Fruit fly (Drosophila melanogaster) ovary, adult (tissue): Measurements from ENCODE around the gene ND-B14.5AL.

Experiments
- CG17801 ChIP-seq: fragments of 200-800 bp; optimal IDR thresholded peaks from 2 replicates; lab custom pipeline; 2019; ENCODE audit warnings: missing biosample characterization, mild to moderate bottlenecking, missing genetic modification characterization, moderate library complexity; ENCODE audit not compliant: partially characterized antibody

ND-B14.5AL gene

DNA sequence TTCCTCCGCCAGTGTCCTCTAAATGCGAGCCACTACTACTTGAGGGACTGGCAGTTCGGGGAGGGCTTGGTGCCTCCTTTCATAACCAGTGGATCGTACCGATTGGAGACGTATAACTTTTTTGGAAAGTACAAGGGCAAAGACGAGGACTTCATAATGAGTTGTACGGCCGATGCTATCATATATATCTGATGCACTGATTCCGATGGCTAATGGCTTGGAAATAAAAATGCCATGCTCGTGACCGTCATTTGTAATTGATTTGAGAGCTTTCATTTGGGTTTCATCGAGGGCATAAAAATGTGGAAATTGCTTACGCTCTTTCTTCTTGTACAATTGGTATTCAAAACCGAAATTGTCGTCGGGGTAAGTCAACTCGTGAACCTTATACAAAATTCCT lies 42.9 kb downstream of the ND-B14.5AL start, which contains the start of gene CG33771:
CG33771 (plus strand) TSS at position 301 of the 400 bp plus-strand sequence.
- no peak for TF ChIP-seq CG17801 (GFP tag; lab: Kevin White, UChicago)

DNA sequence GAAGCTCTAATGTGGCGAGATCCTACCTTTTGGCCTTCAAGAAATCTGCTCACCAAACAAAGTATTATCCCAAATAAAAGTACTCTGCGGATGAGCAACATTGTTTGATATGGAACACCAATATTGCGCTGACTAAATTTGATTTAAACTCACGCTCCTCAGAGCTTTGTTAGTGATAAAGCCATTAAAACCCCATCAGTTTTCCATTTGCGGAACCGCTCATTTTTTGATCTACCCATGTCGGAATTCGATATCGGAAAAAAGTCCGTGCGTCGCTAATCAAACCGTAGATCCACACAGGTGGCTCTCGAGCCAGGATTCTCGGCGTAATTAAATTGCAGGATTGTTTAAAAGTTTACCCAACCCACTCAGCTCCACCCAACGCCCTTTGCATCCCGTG lies 46.3 kb downstream of the ND-B14.5AL start, which contains the start of gene CG33772:
CG33772 (minus strand) TSS at position 101 of the 400 bp plus-strand sequence.
- no peak for TF ChIP-seq CG17801 (GFP tag; lab: Kevin White, UChicago)
